Fruit fly (Drosophila melanogaster) whole organism, pupa: ENCODE measurements around the gene be.
A peak's percentile ranks its signal among the peaks of the same experiment; 100 is the strongest.

Experiments
- CG10348 ChIP-seq: fragments of 200-800 bp; sonication (Bioruptor generic); IDR thresholded peaks from 2 replicates; pipeline ENCODE4 v1.3.6; 2022; ENCODE audit warnings: missing biosample characterization, missing genetic modification characterization
- CG12605 ChIP-seq: fragments of 200-800 bp; sonication (Bioruptor generic); IDR thresholded peaks from 2 replicates; pipeline ENCODE4 v1.3.6; 2022; ENCODE audit warnings: missing biosample characterization, missing genetic modification characterization
- CG13204 ChIP-seq: fragments of 200-800 bp; sonication (Bioruptor generic); optimal IDR thresholded peaks from 2 replicates; lab custom pipeline; 2018; ENCODE audit warnings: missing biosample characterization, mild to moderate bottlenecking, missing genetic modification characterization, moderate library complexity
- CG14655 ChIP-seq: fragments of 200-800 bp; sonication (Bioruptor generic); optimal IDR thresholded peaks from 3 replicates; lab custom pipeline; 2017; ENCODE audit warnings: mild to moderate bottlenecking, missing biosample characterization, missing genetic modification reagents, missing genetic modification characterization
- CG15710 ChIP-seq: fragments of 200-800 bp; sonication (Bioruptor generic); optimal IDR thresholded peaks from 2 replicates; lab custom pipeline; 2018; ENCODE audit warnings: missing biosample characterization, mild to moderate bottlenecking, missing genetic modification characterization, moderate library complexity
- CG17806 ChIP-seq: fragments of 200-800 bp; sonication (Bioruptor generic); optimal IDR thresholded peaks from 2 replicates; lab custom pipeline; 2018; ENCODE audit warnings: missing biosample characterization, mild to moderate bottlenecking, missing genetic modification characterization, moderate library complexity
- CG32121 ChIP-seq: fragments of 200-800 bp; sonication (Bioruptor generic); IDR thresholded peaks from 2 replicates; pipeline ENCODE4 v1.3.6; 2022; ENCODE audit warnings: missing biosample characterization, missing genetic modification characterization
- CG34367 ChIP-seq: fragments of 200-800 bp; sonication (Bioruptor generic); optimal IDR thresholded peaks from 2 replicates; lab custom pipeline; 2018; ENCODE audit warnings: missing biosample characterization, mild to moderate bottlenecking, missing genetic modification characterization
- CG4496 ChIP-seq: fragments of 200-800 bp; sonication (Bioruptor generic); IDR thresholded peaks from 3 replicates; pipeline ENCODE4 v1.3.6; 2022; ENCODE audit warnings: missing biosample characterization, missing genetic modification characterization
- CG8159 ChIP-seq: fragments of 200-800 bp; sonication (Bioruptor generic); optimal IDR thresholded peaks from 3 replicates; lab custom pipeline; 2018; ENCODE audit warnings: missing biosample characterization, mild to moderate bottlenecking, missing genetic modification characterization, moderate library complexity
- CG8301 ChIP-seq: fragments of 200-800 bp; sonication (Bioruptor generic); optimal IDR thresholded peaks from 2 replicates; lab custom pipeline; 2018; ENCODE audit warnings: missing biosample characterization, mild to moderate bottlenecking, missing genetic modification characterization
- CG9948 ChIP-seq: fragments of 200-800 bp; sonication (Bioruptor generic); optimal IDR thresholded peaks from 2 replicates; lab custom pipeline; 2018; ENCODE audit warnings: missing biosample characterization, mild to moderate bottlenecking, missing genetic modification characterization, moderate library complexity
- D1 ChIP-seq: fragments of 200-800 bp; sonication (Bioruptor generic); optimal IDR thresholded peaks from 2 replicates; lab custom pipeline; 2018; ENCODE audit warnings: missing biosample characterization, mild to moderate bottlenecking, missing genetic modification characterization, moderate library complexity
- EcR ChIP-seq: fragments of 200-800 bp; sonication (Bioruptor generic); optimal IDR thresholded peaks from 3 replicates; lab custom pipeline; 2019; ENCODE audit warnings: missing biosample characterization, missing genetic modification characterization, mild to moderate bottlenecking, moderate library complexity, missing genetic modification reagents
- Ets98B ChIP-seq: fragments of 200-800 bp; sonication (Bioruptor generic); IDR thresholded peaks from 2 replicates; pipeline ENCODE4 v1.3.6; 2022; ENCODE audit warnings: missing biosample characterization, missing genetic modification characterization
- Pif1A ChIP-seq: fragments of 200-800 bp; sonication (Bioruptor generic); optimal IDR thresholded peaks from 3 replicates; lab custom pipeline; 2016; ENCODE audit warnings: missing biosample characterization, missing genetic modification characterization
- Pif1B ChIP-seq: fragments of 200-800 bp; sonication (Bioruptor generic); optimal IDR thresholded peaks from 3 replicates; lab custom pipeline; 2016; ENCODE audit warnings: missing biosample characterization, missing genetic modification characterization
- Snoo ChIP-seq: fragments of 200-800 bp; sonication (Bioruptor generic); optimal IDR thresholded peaks from 3 replicates; lab custom pipeline; 2017; ENCODE audit warnings: missing biosample characterization, mild to moderate bottlenecking, missing genetic modification characterization, inconsistent platforms
- fd96Ca ChIP-seq: fragments of 200-800 bp; sonication (Bioruptor generic); IDR thresholded peaks from 3 replicates; pipeline ENCODE4 v1.3.6; 2022; ENCODE audit warnings: missing biosample characterization, missing genetic modification characterization
- gl ChIP-seq: fragments of 200-800 bp; sonication (Bioruptor generic); optimal IDR thresholded peaks from 2 replicates; lab custom pipeline; 2018; ENCODE audit warnings: missing biosample characterization, mild to moderate bottlenecking, missing genetic modification characterization
- rn ChIP-seq: fragments of 200-800 bp; sonication (Bioruptor generic); IDR thresholded peaks from 2 replicates; pipeline ENCODE4 v1.3.6; 2022; ENCODE audit warnings: missing biosample characterization, missing genetic modification characterization

Gene be

dm6 chrX:15023395-15023794 is 841 bp upstream of the be start:
- TF ChIP-seq rn (GFP tag; lab: Robert Waterston, UW) (no peak), CG10348 (GFP tag; lab: Robert Waterston, UW) (no peak), gl (tag; lab: Kevin White, UChicago) (no peak), CG34367 (tag; lab: Kevin White, UChicago) (no peak), fd96Ca (GFP tag; lab: Robert Waterston, UW) (no peak), CG15710 (tag; lab: Kevin White, UChicago) (no peak), CG32121 (GFP tag; lab: Robert Waterston, UW) (no peak)

dm6 chrX:15024728-15025127 is 492 bp downstream of the be start:
- TF ChIP-seq CG15710 (tag; lab: Kevin White, UChicago), result no peak
- TF ChIP-seq CG8301 (tag; lab: Kevin White, UChicago), result no peak
- TF ChIP-seq CG4496 (GFP tag; lab: Robert Waterston, UW), result no peak
- no peak for TF ChIP-seq CG9948 (tag; lab: Kevin White, UChicago)
- no peak for TF ChIP-seq CG12605
- TF ChIP-seq Snoo (tag; lab: Kevin White, UChicago), result no peak
- peak; percentile 79 for TF ChIP-seq CG8159
- no peak for TF ChIP-seq CG14655

- no peak for TF ChIP-seq Pif1B (GFP tag; lab: Kevin White, UChicago)
- TF ChIP-seq CG32121 (GFP tag; lab: Robert Waterston, UW), result peak; percentile 29; the same call in 1 of the 2 replicates
- no peak for TF ChIP-seq CG17806 (tag; lab: Kevin White, UChicago)
- TF ChIP-seq CG12605, result peak; percentile 45; the same call in 1 of the 2 replicates
- peak; percentile 60 for TF ChIP-seq CG13204 (GFP tag; lab: Kevin White, UChicago)
- TF ChIP-seq EcR (GFP tag; lab: Kevin White, UChicago), result peak; percentile 44
- peak; percentile 45; the same call in 1 of the 2 replicates for TF ChIP-seq Ets98B (GFP tag; lab: Robert Waterston, UW)
- peak; percentile 37; the same call in 1 of the 3 replicates for TF ChIP-seq CG4496 (GFP tag; lab: Robert Waterston, UW)
These were observed 1.5 kb downstream of the be start for dm6 chrX:15025737-15026136.

- peak; percentile 2 for TF ChIP-seq CG9948 (tag; lab: Kevin White, UChicago)
- peak; percentile 50 for TF ChIP-seq CG32121 (GFP tag; lab: Robert Waterston, UW)
- TF ChIP-seq CG17806 (tag; lab: Kevin White, UChicago), result peak; percentile 25
- no peak for TF ChIP-seq CG34367 (tag; lab: Kevin White, UChicago)
- TF ChIP-seq CG8301 (tag; lab: Kevin White, UChicago), result no peak
- peak; percentile 65; the same call in 2 of the 3 replicates for TF ChIP-seq fd96Ca (GFP tag; lab: Robert Waterston, UW)
- 0 out of 2 replicates have a peak, but pooled peaks have one; percentile 24 for TF ChIP-seq CG12605
- peak; percentile 38 for TF ChIP-seq Pif1B (GFP tag; lab: Kevin White, UChicago)
- TF ChIP-seq Ets98B (GFP tag; lab: Robert Waterston, UW), result peak; percentile 16; the same call in 1 of the 2 replicates
- no peak for TF ChIP-seq EcR (GFP tag; lab: Kevin White, UChicago)
- TF ChIP-seq CG14655, result peak; percentile 44
- TF ChIP-seq D1 (tag; lab: Kevin White, UChicago), result no peak
- no peak for TF ChIP-seq CG13204 (GFP tag; lab: Kevin White, UChicago)
- peak; percentile 30 for TF ChIP-seq CG8159
- TF ChIP-seq CG4496 (GFP tag; lab: Robert Waterston, UW), result peak; percentile 69
- peak; percentile 16 for TF ChIP-seq CG15710 (tag; lab: Kevin White, UChicago)
- peak; percentile 39 for TF ChIP-seq Snoo (tag; lab: Kevin White, UChicago)
- no peak for TF ChIP-seq gl (tag; lab: Kevin White, UChicago)
- peak; percentile 37 for TF ChIP-seq Pif1A
These were observed 2.7 kb downstream of the be start for dm6 chrX:15026897-15027296.

- TF ChIP-seq rn (GFP tag; lab: Robert Waterston, UW) (no peak), EcR (GFP tag; lab: Kevin White, UChicago) (no peak), CG15710 (tag; lab: Kevin White, UChicago) (no peak), CG8159 (no peak), CG8301 (tag; lab: Kevin White, UChicago) (no peak), CG4496 (GFP tag; lab: Robert Waterston, UW) (no peak), CG9948 (tag; lab: Kevin White, UChicago) (no peak), D1 (tag; lab: Kevin White, UChicago) (no peak), CG14655 (no peak)
These were observed 3.9 kb downstream of the be start for dm6 chrX:15028152-15028551.

- TF ChIP-seq CG32121 (GFP tag; lab: Robert Waterston, UW) (no peak), EcR (GFP tag; lab: Kevin White, UChicago) (peak; percentile 89), gl (tag; lab: Kevin White, UChicago) (no peak), CG4496 (GFP tag; lab: Robert Waterston, UW) (no peak), CG13204 (GFP tag; lab: Kevin White, UChicago) (peak; percentile 37), D1 (tag; lab: Kevin White, UChicago) (no peak)
These were observed 5.6 kb downstream of the be start for dm6 chrX:15029864-15030263.

- no peak for TF ChIP-seq Pif1A
- TF ChIP-seq CG9948 (tag; lab: Kevin White, UChicago), result peak; percentile 2
- TF ChIP-seq CG14655, result peak; percentile 7
- no peak for TF ChIP-seq rn (GFP tag; lab: Robert Waterston, UW)
- no peak for TF ChIP-seq CG15710 (tag; lab: Kevin White, UChicago)
- TF ChIP-seq CG12605, result no peak
- no peak for TF ChIP-seq Pif1B (GFP tag; lab: Kevin White, UChicago)
- TF ChIP-seq EcR (GFP tag; lab: Kevin White, UChicago), result no peak
- no peak for TF ChIP-seq CG10348 (GFP tag; lab: Robert Waterston, UW)
- no peak for TF ChIP-seq D1 (tag; lab: Kevin White, UChicago)
- TF ChIP-seq CG34367 (tag; lab: Kevin White, UChicago), result no peak
- 0 out of 3 replicates have a peak, but pooled peaks have one; percentile 7 for TF ChIP-seq fd96Ca (GFP tag; lab: Robert Waterston, UW)
- peak; percentile 62 for TF ChIP-seq CG32121 (GFP tag; lab: Robert Waterston, UW)
- peak; percentile 27 for TF ChIP-seq Ets98B (GFP tag; lab: Robert Waterston, UW)
- no peak for TF ChIP-seq CG13204 (GFP tag; lab: Kevin White, UChicago)
- peak; percentile 8 for TF ChIP-seq CG8159
- TF ChIP-seq CG8301 (tag; lab: Kevin White, UChicago), result no peak
- peak; percentile 68; the same call in 2 of the 3 replicates for TF ChIP-seq CG4496 (GFP tag; lab: Robert Waterston, UW)
- no peak for TF ChIP-seq Snoo (tag; lab: Kevin White, UChicago)
- TF ChIP-seq CG17806 (tag; lab: Kevin White, UChicago), result peak; percentile 34
- no peak for TF ChIP-seq gl (tag; lab: Kevin White, UChicago)
These were observed 18.3 kb downstream of the be start for dm6 chrX:15042499-15042898.
